Worm (Caenorhabditis elegans): ENCODE results near the gene srx-14.

ce11 chrIV:1108030-1108429 is 5.5 kb downstream of the srx-14 start:
- TF ChIP-seq pag-3 (tag; optimal IDR thresholded peaks at IDR 0.05; ENCODE audit: borderline replicate concordance) = no peak
- no peak for TF ChIP-seq elt-2 (tag; optimal IDR thresholded peaks at IDR 0.05)
- no peak for TF ChIP-seq hlh-13 (GFP tag; optimal IDR thresholded peaks at IDR 0.05)
- no peak for TF ChIP-seq elt-4 (tag; optimal IDR thresholded peaks at IDR 0.05)
- TF ChIP-seq fkh-10 (GFP tag; optimal IDR thresholded peaks at IDR 0.05) = no peak
- no peak for TF ChIP-seq hlh-6 (tag; optimal IDR thresholded peaks at IDR 0.05)
- no peak for TF ChIP-seq ttx-3 (tag; optimal IDR thresholded peaks at IDR 0.05)
- TF ChIP-seq tbx-2 (tag; optimal IDR thresholded peaks at IDR 0.05) = peak; percentile 61
- no peak for TF ChIP-seq nhr-11 (tag; optimal IDR thresholded peaks at IDR 0.05)

Data from whole organism, late embryonic.